Worm (Caenorhabditis elegans) whole organism, L3 larva: ENCODE measurements around the gene Y57G11C.46.

Source experiments
- R02D3.7 ChIP-seq: fragments of 150-350 bp; optimal IDR thresholded peaks from 2 replicates; lab custom pipeline; 2014; ENCODE audit warnings: missing biosample characterization, missing genetic modification characterization
- aly-2 ChIP-seq: fragments of 150-350 bp; optimal IDR thresholded peaks from 2 replicates; lab custom pipeline; 2014; ENCODE audit warnings: missing biosample characterization, missing genetic modification characterization
- ama-1 ChIP-seq: fragments of 150-350 bp; optimal IDR thresholded peaks from 2 replicates; lab custom pipeline; 2018
- ceh-16 ChIP-seq: sonication (generic microtip); optimal IDR thresholded peaks from 2 replicates; lab custom pipeline; 2017; ENCODE audit warnings: missing biosample characterization, missing genetic modification characterization
- ceh-28 ChIP-seq: fragments of 150-350 bp; optimal IDR thresholded peaks from 2 replicates; lab custom pipeline; 2014; ENCODE audit warnings: missing biosample characterization, missing genetic modification reagents, missing genetic modification characterization
- egl-5 ChIP-seq: fragments of 150-350 bp; optimal IDR thresholded peaks from 2 replicates; lab custom pipeline; 2017; ENCODE audit warnings: missing biosample characterization, missing genetic modification reagents, missing genetic modification characterization, inconsistent platforms
- elt-1 ChIP-seq: fragments of 150-350 bp; optimal IDR thresholded peaks from 2 replicates; lab custom pipeline; 2014; ENCODE audit warnings: missing biosample characterization, missing genetic modification characterization
- elt-2 ChIP-seq: sonication (generic microtip); optimal IDR thresholded peaks from 2 replicates; lab custom pipeline; 2016; ENCODE audit warnings: missing genetic modification reagents, mild to moderate bottlenecking, missing genetic modification characterization, missing compliant biosample characterization
- fkh-2 ChIP-seq: fragments of 150-350 bp; optimal IDR thresholded peaks from 2 replicates; lab custom pipeline; 2014; ENCODE audit warnings: missing biosample characterization, missing genetic modification reagents, missing genetic modification characterization
- fos-1 ChIP-seq: fragments of 150-350 bp; optimal IDR thresholded peaks from 2 replicates; lab custom pipeline; 2014; ENCODE audit warnings: missing biosample characterization, missing genetic modification characterization
- hmg-11 ChIP-seq: sonication (generic microtip); optimal IDR thresholded peaks from 2 replicates; lab custom pipeline; 2016; ENCODE audit warnings: missing genetic modification characterization, missing compliant biosample characterization
- jun-1 ChIP-seq: fragments of 150-350 bp; optimal IDR thresholded peaks from 2 replicates; lab custom pipeline; 2014; ENCODE audit warnings: missing biosample characterization, missing genetic modification reagents, missing genetic modification characterization
- lin-15B ChIP-seq: fragments of 150-350 bp; optimal IDR thresholded peaks from 2 replicates; lab custom pipeline; 2014; ENCODE audit warnings: missing biosample characterization, missing genetic modification characterization
- lin-39 ChIP-seq: fragments of 150-350 bp; optimal IDR thresholded peaks from 2 replicates; lab custom pipeline; 2018; ENCODE audit warnings: missing biosample characterization, missing genetic modification reagents, missing genetic modification characterization
- nfya-1 ChIP-seq: sonication (generic microtip); optimal IDR thresholded peaks from 2 replicates; lab custom pipeline; 2017; ENCODE audit warnings: missing genetic modification characterization, mild to moderate bottlenecking, missing compliant biosample characterization, antibody characterized with exemption, moderate library complexity; ENCODE audit not compliant: insufficient read depth
- nhr-11 ChIP-seq: fragments of 150-350 bp; optimal IDR thresholded peaks from 2 replicates; lab custom pipeline; 2014; ENCODE audit warnings: missing biosample characterization, missing genetic modification characterization
- nhr-23 ChIP-seq: fragments of 150-350 bp; optimal IDR thresholded peaks from 2 replicates; lab custom pipeline; 2014; ENCODE audit warnings: missing biosample characterization, missing genetic modification reagents, missing genetic modification characterization
- nhr-237 ChIP-seq: fragments of 150-350 bp; optimal IDR thresholded peaks from 2 replicates; lab custom pipeline; 2014; ENCODE audit warnings: missing biosample characterization, missing genetic modification characterization
- nhr-25 ChIP-seq: sonication (generic microtip); optimal IDR thresholded peaks from 2 replicates; lab custom pipeline; 2017; ENCODE audit warnings: missing biosample characterization, missing genetic modification characterization
- nhr-28 ChIP-seq: fragments of 150-350 bp; optimal IDR thresholded peaks from 2 replicates; lab custom pipeline; 2014; ENCODE audit warnings: missing biosample characterization, missing genetic modification characterization
- nhr-43 ChIP-seq: sonication (generic microtip); optimal IDR thresholded peaks from 2 replicates; lab custom pipeline; 2016; ENCODE audit warnings: mild to moderate bottlenecking, missing genetic modification characterization, missing compliant biosample characterization; ENCODE audit not compliant: poor library complexity, severe bottlenecking
- nhr-67 ChIP-seq: fragments of 150-350 bp; optimal IDR thresholded peaks from 2 replicates; lab custom pipeline; 2014; ENCODE audit warnings: missing biosample characterization, missing genetic modification characterization
- nhr-76 ChIP-seq: fragments of 150-350 bp; sonication (generic microtip); optimal IDR thresholded peaks from 5 replicates; lab custom pipeline; 2014; ENCODE audit warnings: missing biosample characterization, missing genetic modification characterization
- pha-4 ChIP-seq: fragments of 150-350 bp; optimal IDR thresholded peaks from 2 replicates; lab custom pipeline; 2014; ENCODE audit warnings: missing biosample characterization, missing genetic modification reagents, missing genetic modification characterization
- sea-2 ChIP-seq: fragments of 150-350 bp; sonication (generic microtip); optimal IDR thresholded peaks from 4 replicates; lab custom pipeline; 2014; ENCODE audit warnings: missing biosample characterization, missing genetic modification reagents, missing genetic modification characterization
- skn-1 ChIP-seq: fragments of 150-350 bp; optimal IDR thresholded peaks from 2 replicates; lab custom pipeline; 2014; ENCODE audit warnings: missing biosample characterization, missing genetic modification characterization
- tbx-2 ChIP-seq: sonication (generic microtip); optimal IDR thresholded peaks from 2 replicates; lab custom pipeline; 2016; ENCODE audit warnings: mild to moderate bottlenecking, missing genetic modification characterization, missing compliant biosample characterization
- unc-39 ChIP-seq: sonication (generic microtip); optimal IDR thresholded peaks from 4 replicates; lab custom pipeline; 2017; ENCODE audit warnings: missing biosample characterization, missing genetic modification characterization
- unc-62 ChIP-seq: fragments of 150-350 bp; sonication (generic microtip); optimal IDR thresholded peaks from 4 replicates; lab custom pipeline; 2014; ENCODE audit warnings: missing biosample characterization, missing genetic modification reagents, missing genetic modification characterization
- ztf-4 ChIP-seq: fragments of 150-350 bp; optimal IDR thresholded peaks from 2 replicates; lab custom pipeline; 2014; ENCODE audit warnings: missing biosample characterization, missing genetic modification characterization

The Y57G11C.46 gene

ce11 chrIV:14800931-14801330, 15.3 kb downstream of the Y57G11C.46 start:
- TF ChIP-seq nfya-1 (tag; lab: Kevin White, UChicago) (peak; percentile 57), nhr-23 (tag; lab: Kevin White, UChicago) (no peak)

ce11 chrIV:14799186-14799585, 17.0 kb downstream of the Y57G11C.46 start, which contains the start of gene Y57G11C.14:
Y57G11C.14 (plus strand) TSS chrIV:14799311.
- TF ChIP-seq nhr-25 (tag; lab: Kevin White, UChicago): no peak
- no peak for TF ChIP-seq ceh-16
- no peak for TF ChIP-seq aly-2
- TF ChIP-seq pha-4 (tag; lab: Kevin White, UChicago): no peak
- no peak for TF ChIP-seq R02D3.7 (tag; lab: Kevin White, UChicago)
- TF ChIP-seq fkh-2 (tag; lab: Kevin White, UChicago): no peak
- TF ChIP-seq, all 47 proteins: peak for 0

DNA sequence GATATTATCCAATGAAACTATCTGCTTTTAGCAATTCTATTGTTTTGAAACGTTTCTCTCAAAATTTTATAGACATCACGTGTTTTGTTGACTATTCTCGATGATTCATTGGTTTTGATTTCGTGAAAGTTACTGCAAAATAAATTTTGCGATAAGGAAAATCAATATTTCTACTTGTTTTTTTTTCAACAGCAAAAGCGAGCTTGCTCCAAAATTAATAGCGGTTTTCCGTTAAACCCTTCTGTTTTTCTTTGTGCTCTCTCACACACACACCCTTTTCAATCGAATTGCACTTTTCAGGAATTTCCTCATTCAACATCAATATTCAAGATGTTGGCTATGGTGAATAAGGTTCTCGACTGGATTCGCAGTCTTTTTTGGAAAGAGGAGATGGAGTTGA, 18.3 kb downstream of the Y57G11C.46 start, which contains the start of gene arl-8:
arl-8 (plus strand) TSS at position 301 of the 400 bp plus-strand sequence.
- TF ChIP-seq nhr-43 (tag; lab: Kevin White, UChicago): no peak
- no peak for TF ChIP-seq tbx-2 (tag; lab: Kevin White, UChicago)
- no peak for TF ChIP-seq nhr-237 (tag; lab: Kevin White, UChicago)
- no peak for TF ChIP-seq egl-5 (tag; lab: Kevin White, UChicago)
- no peak for TF ChIP-seq jun-1 (tag; lab: Kevin White, UChicago)
- TF ChIP-seq fkh-2 (tag; lab: Kevin White, UChicago): no peak
- TF ChIP-seq nhr-28 (tag; lab: Kevin White, UChicago): no peak
- TF ChIP-seq elt-2 (tag; lab: Kevin White, UChicago): no peak
- TF ChIP-seq pha-4 (tag; lab: Kevin White, UChicago): no peak
- TF ChIP-seq unc-39 (tag; lab: Kevin White, UChicago): no peak
- no peak for TF ChIP-seq nhr-76 (tag; lab: Kevin White, UChicago)
- no peak for TF ChIP-seq sea-2
- no peak for TF ChIP-seq skn-1 (tag; lab: Kevin White, UChicago)

DNA sequence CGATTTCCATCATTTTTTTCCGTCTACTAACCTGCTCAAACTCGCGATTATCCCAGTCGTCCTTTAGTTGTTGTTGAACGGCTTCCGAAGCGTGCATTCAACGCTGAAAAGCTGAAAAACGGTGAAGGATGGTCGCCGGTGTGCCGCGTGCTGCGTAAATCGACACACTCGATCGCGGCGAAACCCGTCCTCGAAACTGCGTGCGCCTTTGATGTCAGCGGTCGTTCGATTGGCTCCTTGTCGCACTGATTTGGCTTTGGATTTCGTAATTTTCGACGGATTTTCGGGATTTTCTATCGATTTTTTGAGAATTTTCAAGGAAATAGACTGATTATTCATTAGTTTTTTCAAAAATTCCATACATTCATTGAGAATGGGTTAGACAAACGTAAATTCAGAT, 18.8 kb downstream of the Y57G11C.46 start, which contains the start of the genes Y57G11C.1147 and nuo-3:
Y57G11C.1147 (minus strand) TSS at position 161 of the 400 bp plus-strand sequence.
nuo-3 (minus strand) TSS at position 191 of the 400 bp plus-strand sequence.
- TF ChIP-seq ama-1 (peak; percentile 18), lin-39 (peak; percentile 75), nhr-237 (tag; lab: Kevin White, UChicago) (no peak), fos-1 (tag; lab: Kevin White, UChicago) (no peak), ceh-28 (tag; lab: Kevin White, UChicago) (no peak), nhr-67 (tag; lab: Kevin White, UChicago) (no peak), lin-15B (peak; percentile 45), nfya-1 (tag; lab: Kevin White, UChicago) (peak; percentile 80), hmg-11 (tag; lab: Kevin White, UChicago) (peak; percentile 30), unc-62 (GFP tag; lab: Kevin White, UChicago) (no peak), nhr-28 (tag; lab: Kevin White, UChicago) (no peak), egl-5 (tag; lab: Kevin White, UChicago) (no peak), elt-1 (tag; lab: Kevin White, UChicago) (no peak), nhr-11 (tag; lab: Kevin White, UChicago) (no peak), R02D3.7 (tag; lab: Kevin White, UChicago) (peak; percentile 67)

- TF ChIP-seq ama-1 (peak; percentile 83), nhr-28 (tag; lab: Kevin White, UChicago) (no peak), nhr-43 (tag; lab: Kevin White, UChicago) (peak; percentile 15), ztf-4 (tag; lab: Kevin White, UChicago) (peak; percentile 5)
Observed at ce11 chrIV:14795918-14796488, 20.2 kb downstream of the Y57G11C.46 start, which contains the start of gene coq-3. coq-3 (minus strand) TSS chrIV:14796324.
